Fruit fly (Drosophila melanogaster) whole organism, embryonic: Measurements from ENCODE around the gene Rbbp5.

Experiments used
- Atf6 ChIP-seq: fragments of 200-800 bp; sonication (Bioruptor generic); IDR thresholded peaks from 2 replicates; pipeline ENCODE4 v1.3.6; 2022; ENCODE audit warnings: missing biosample characterization, missing genetic modification characterization
- Bdp1 ChIP-seq: fragments of 200-800 bp; sonication (Bioruptor generic); optimal IDR thresholded peaks from 3 replicates; lab custom pipeline; 2016; ENCODE audit warnings: missing biosample characterization, missing genetic modification characterization
- CG10321 ChIP-seq: fragments of 200-800 bp; sonication (Bioruptor generic); IDR thresholded peaks from 2 replicates; pipeline ENCODE4 v1.3.6; 2022; ENCODE audit warnings: missing biosample characterization, missing genetic modification characterization
- CG10431 ChIP-seq: fragments of 200-800 bp; sonication (Bioruptor generic); optimal IDR thresholded peaks from 3 replicates; lab custom pipeline; 2018; ENCODE audit warnings: missing biosample characterization, mild to moderate bottlenecking, missing genetic modification characterization
- CG11085 ChIP-seq: fragments of 200-800 bp; sonication (Bioruptor generic); IDR thresholded peaks from 2 replicates; pipeline ENCODE4 v1.3.6; 2022; ENCODE audit warnings: missing biosample characterization, missing genetic modification characterization
- CG11560 ChIP-seq: fragments of 200-800 bp; sonication (Bioruptor generic); IDR thresholded peaks from 3 replicates; pipeline ENCODE4 v1.3.6; 2022; ENCODE audit warnings: missing biosample characterization, missing genetic modification characterization
- CG12104 ChIP-seq: fragments of 200-800 bp; sonication (Bioruptor generic); optimal IDR thresholded peaks from 3 replicates; lab custom pipeline; 2016; ENCODE audit warnings: missing biosample characterization, missing genetic modification characterization
- CG15601 ChIP-seq: fragments of 200-800 bp; sonication (Bioruptor generic); optimal IDR thresholded peaks from 3 replicates; lab custom pipeline; 2019; ENCODE audit warnings: missing biosample characterization, mild to moderate bottlenecking, missing genetic modification characterization, moderate library complexity
- CG1602 ChIP-seq: fragments of 200-800 bp; sonication (Bioruptor generic); optimal IDR thresholded peaks from 3 replicates; lab custom pipeline; 2016; ENCODE audit warnings: missing biosample characterization, missing genetic modification characterization
- CG17359 ChIP-seq: fragments of 200-800 bp; sonication (Bioruptor generic); optimal IDR thresholded peaks from 3 replicates; lab custom pipeline; 2018; ENCODE audit warnings: missing biosample characterization, mild to moderate bottlenecking, missing genetic modification characterization, moderate library complexity
- CG18262 ChIP-seq: fragments of 200-800 bp; optimal IDR thresholded peaks from 3 replicates; lab custom pipeline; 2019; ENCODE audit warnings: missing biosample characterization, mild to moderate bottlenecking, missing genetic modification characterization, moderate library complexity
- CG1832 ChIP-seq: fragments of 200-800 bp; sonication (Bioruptor generic); optimal IDR thresholded peaks from 2 replicates; lab custom pipeline; 2017; ENCODE audit warnings: missing biosample characterization, mild to moderate bottlenecking, missing genetic modification characterization, inconsistent platforms
- CG31224 ChIP-seq: fragments of 200-800 bp; sonication (Bioruptor generic); IDR thresholded peaks from 2 replicates; pipeline ENCODE4 v1.3.6; 2022; ENCODE audit warnings: missing biosample characterization, missing genetic modification characterization
- CG34376 ChIP-seq: fragments of 200-800 bp; sonication (Bioruptor generic); optimal IDR thresholded peaks from 2 replicates; lab custom pipeline; 2018; ENCODE audit warnings: missing biosample characterization, mild to moderate bottlenecking, missing genetic modification characterization
- CG4360 ChIP-seq: fragments of 200-800 bp; sonication (Bioruptor generic); IDR thresholded peaks from 2 replicates; pipeline ENCODE4 v1.3.6; 2022; ENCODE audit warnings: missing biosample characterization, missing genetic modification characterization
- CG4617 ChIP-seq: fragments of 200-800 bp; sonication (Bioruptor generic); optimal IDR thresholded peaks from 3 replicates; lab custom pipeline; 2016; ENCODE audit warnings: missing biosample characterization, missing genetic modification characterization, borderline replicate concordance
- CG6254 ChIP-seq: fragments of 200-800 bp; sonication (Bioruptor generic); optimal IDR thresholded peaks from 3 replicates; lab custom pipeline; 2017; ENCODE audit warnings: mild to moderate bottlenecking, missing biosample characterization, missing genetic modification reagents, missing genetic modification characterization
- CG6272 ChIP-seq: fragments of 200-800 bp; sonication (Bioruptor generic); IDR thresholded peaks from 2 replicates; pipeline ENCODE4 v1.3.6; 2022; ENCODE audit warnings: missing biosample characterization, missing genetic modification characterization
- CG6791 ChIP-seq: fragments of 200-800 bp; sonication (Bioruptor generic); IDR thresholded peaks from 3 replicates; pipeline ENCODE4 v1.3.6; 2022; ENCODE audit warnings: missing biosample characterization, missing genetic modification characterization; ENCODE audit not compliant: partially characterized antibody
- CG6813 ChIP-seq: fragments of 200-800 bp; sonication (Bioruptor generic); optimal IDR thresholded peaks from 2 replicates; lab custom pipeline; 2017; ENCODE audit warnings: missing biosample characterization, missing genetic modification characterization, mild to moderate bottlenecking, moderate library complexity, missing genetic modification reagents
- CG7271 ChIP-seq: fragments of 200-800 bp; sonication (Bioruptor generic); optimal IDR thresholded peaks from 2 replicates; lab custom pipeline; 2018; ENCODE audit warnings: missing biosample characterization, mild to moderate bottlenecking, missing genetic modification characterization, moderate library complexity
- CG7357 ChIP-seq: fragments of 200-800 bp; sonication (Bioruptor generic); IDR thresholded peaks from 3 replicates; pipeline ENCODE4 v1.3.6; 2022; ENCODE audit warnings: missing biosample characterization, missing genetic modification characterization
- CG7963 ChIP-seq: fragments of 200-800 bp; sonication (Bioruptor generic); IDR thresholded peaks from 3 replicates; pipeline ENCODE4 v1.3.6; 2022; ENCODE audit warnings: missing biosample characterization, missing genetic modification characterization; ENCODE audit not compliant: partially characterized antibody
- CkIIα-i1 ChIP-seq: fragments of 200-800 bp; sonication (Bioruptor generic); IDR thresholded peaks from 2 replicates; pipeline ENCODE4 v1.3.6; 2022; ENCODE audit warnings: missing biosample characterization, missing genetic modification characterization
- HLH4C ChIP-seq: fragments of 200-800 bp; sonication (Bioruptor generic); IDR thresholded peaks from 3 replicates; pipeline ENCODE4 v1.3.6; 2022; ENCODE audit warnings: missing biosample characterization, missing genetic modification characterization; ENCODE audit not compliant: partially characterized antibody
- Lpt ChIP-seq: fragments of >200 bp; optimal IDR thresholded peaks from 2 replicates; lab custom pipeline; 2018; ENCODE audit warnings: missing biosample characterization, missing genetic modification characterization
- Med ChIP-seq: fragments of 200-800 bp; sonication (Bioruptor generic); peaks from one replicate; lab custom pipeline; 2016; ENCODE audit warnings: missing biosample characterization, missing genetic modification characterization, mild to moderate bottlenecking, inconsistent platforms, moderate library complexity
- Sox100B ChIP-seq: fragments of 200-800 bp; sonication (Bioruptor generic); optimal IDR thresholded peaks from 3 replicates; lab custom pipeline; 2018; ENCODE audit warnings: missing biosample characterization, mild to moderate bottlenecking, missing genetic modification characterization
- ab ChIP-seq: fragments of 200-800 bp; sonication (Bioruptor generic); optimal IDR thresholded peaks from 2 replicates; lab custom pipeline; 2016; ENCODE audit warnings: missing biosample characterization, missing genetic modification characterization
- ac ChIP-seq: fragments of 200-800 bp; sonication (Bioruptor generic); optimal IDR thresholded peaks from 3 replicates; lab custom pipeline; 2017; ENCODE audit warnings: missing biosample characterization, mild to moderate bottlenecking, missing genetic modification characterization
- amos ChIP-seq: fragments of 200-800 bp; sonication (Bioruptor generic); IDR thresholded peaks from 2 replicates; pipeline ENCODE4 v1.3.6; 2022; ENCODE audit warnings: missing biosample characterization, missing genetic modification characterization; ENCODE audit not compliant: partially characterized antibody
- bigmax ChIP-seq: fragments of 200-800 bp; sonication (Bioruptor generic); optimal IDR thresholded peaks from 2 replicates; lab custom pipeline; 2018; ENCODE audit warnings: missing biosample characterization, mild to moderate bottlenecking, missing genetic modification characterization
- caup ChIP-seq: fragments of 200-800 bp; sonication (Bioruptor generic); optimal IDR thresholded peaks from 3 replicates; lab custom pipeline; 2017; ENCODE audit warnings: missing biosample characterization, mild to moderate bottlenecking, missing genetic modification characterization, moderate library complexity; ENCODE audit not compliant: severe bottlenecking
- chm ChIP-seq: fragments of 200-800 bp; sonication (Bioruptor generic); IDR thresholded peaks from 2 replicates; pipeline ENCODE4 v1.3.6; 2022; ENCODE audit warnings: missing biosample characterization, missing genetic modification characterization
- corto ChIP-seq: fragments of 200-800 bp; sonication (Bioruptor generic); optimal IDR thresholded peaks from 2 replicates; lab custom pipeline; 2016; ENCODE audit warnings: missing biosample characterization, mild to moderate bottlenecking, missing genetic modification characterization, moderate library complexity
- crp ChIP-seq, 2 experiments: fragments of 200-800 bp; sonication (Bioruptor generic); optimal IDR thresholded peaks; 2 replicates in 1 of 2; 3 replicates in 1 of 2; lab custom pipeline; 2017; ENCODE audit warnings: missing biosample characterization in 2 of 2, missing genetic modification characterization in 2 of 2, mild to moderate bottlenecking in 1 of 2, moderate library complexity in 1 of 2
- dm ChIP-seq: fragments of 200-800 bp; sonication (Bioruptor generic); optimal IDR thresholded peaks from 3 replicates; lab custom pipeline; 2016; ENCODE audit warnings: missing biosample characterization, missing genetic modification characterization
- dmrt99B ChIP-seq: fragments of 200-800 bp; sonication (Bioruptor generic); optimal IDR thresholded peaks from 2 replicates; lab custom pipeline; 2018; ENCODE audit warnings: missing biosample characterization, mild to moderate bottlenecking, missing genetic modification characterization, moderate library complexity
- hth ChIP-seq: fragments of >200 bp; optimal IDR thresholded peaks from 2 replicates; lab custom pipeline; 2017; ENCODE audit warnings: inconsistent platforms
- jumu ChIP-seq: fragments of 200-800 bp; sonication (Bioruptor generic); optimal IDR thresholded peaks from 3 replicates; lab custom pipeline; 2016; ENCODE audit warnings: missing biosample characterization, missing genetic modification characterization
- lbe ChIP-seq: fragments of 200-800 bp; sonication (Bioruptor generic); optimal IDR thresholded peaks from 2 replicates; lab custom pipeline; 2016; ENCODE audit warnings: missing biosample characterization, mild to moderate bottlenecking, missing genetic modification characterization
- maf-S ChIP-seq: fragments of 200-800 bp; sonication (Bioruptor generic); optimal IDR thresholded peaks from 2 replicates; lab custom pipeline; 2016; ENCODE audit warnings: missing biosample characterization, missing genetic modification characterization
- nerfin-2 ChIP-seq: fragments of 200-800 bp; sonication (Bioruptor generic); IDR thresholded peaks from 2 replicates; pipeline ENCODE4 v1.3.6; 2022; ENCODE audit warnings: missing biosample characterization, missing genetic modification characterization; ENCODE audit not compliant: partially characterized antibody
- nom ChIP-seq: fragments of 200-800 bp; sonication (Bioruptor generic); optimal IDR thresholded peaks from 2 replicates; lab custom pipeline; 2017; ENCODE audit warnings: missing biosample characterization, missing genetic modification characterization, mild to moderate bottlenecking, moderate library complexity, missing genetic modification reagents
- p53 ChIP-seq: fragments of 200-800 bp; sonication (Bioruptor generic); optimal IDR thresholded peaks from 2 replicates; lab custom pipeline; 2016; ENCODE audit warnings: missing biosample characterization, missing genetic modification characterization
- pzg ChIP-seq: fragments of 200-800 bp; sonication (Bioruptor generic); optimal IDR thresholded peaks from 3 replicates; lab custom pipeline; 2018; ENCODE audit warnings: missing biosample characterization, mild to moderate bottlenecking, missing genetic modification characterization, moderate library complexity
- scrt ChIP-seq: fragments of 200-800 bp; sonication (Bioruptor generic); optimal IDR thresholded peaks from 2 replicates; lab custom pipeline; 2018; ENCODE audit warnings: missing biosample characterization, mild to moderate bottlenecking, missing genetic modification characterization, moderate library complexity
- stc ChIP-seq: fragments of 200-800 bp; sonication (Bioruptor generic); IDR thresholded peaks from 2 replicates; pipeline ENCODE4 v1.3.6; 2022; ENCODE audit warnings: missing biosample characterization, missing genetic modification characterization
- z ChIP-seq: fragments of 200-800 bp; sonication (Bioruptor generic); IDR thresholded peaks from 3 replicates; pipeline ENCODE4 v1.3.6; 2022; ENCODE audit warnings: missing biosample characterization, missing genetic modification characterization
- zen2 ChIP-seq: fragments of 200-800 bp; sonication (Bioruptor generic); IDR thresholded peaks from 3 replicates; pipeline ENCODE4 v1.3.6; 2022; ENCODE audit warnings: missing biosample characterization, missing genetic modification characterization; ENCODE audit not compliant: partially characterized antibody

The Rbbp5 gene

dm6 chr3L:20313469-20313868 lies 34.3 kb downstream of the Rbbp5 start, which contains the start of gene alphaSnap (continued):
- 0 out of 3 replicates have a peak, but pooled peaks have one; percentile 35 for TF ChIP-seq CG6791 (GFP tag; lab: Robert Waterston, UW)
- TF ChIP-seq dmrt99B: no peak
- TF ChIP-seq ab (GFP tag; lab: Kevin White, UChicago): no peak
- no peak for TF ChIP-seq CG11560
- no peak for TF ChIP-seq Lpt (GFP tag; lab: Kevin White, UChicago)
- TF ChIP-seq CkIIα-i1 (GFP tag; lab: Robert Waterston, UW): no peak
- no peak for TF ChIP-seq CG11085
- TF ChIP-seq Med (GFP tag; lab: Kevin White, UChicago): peak; percentile 90
- TF ChIP-seq lbe (GFP tag; lab: Kevin White, UChicago): no peak
- TF ChIP-seq hth: no peak
- TF ChIP-seq CG18262 (tag; lab: Kevin White, UChicago): peak; percentile 7
- no peak for TF ChIP-seq CG6254 (GFP tag; lab: Kevin White, UChicago)
- TF ChIP-seq amos (GFP tag; lab: Robert Waterston, UW): peak; percentile 44
- TF ChIP-seq CG7357: no peak
- peak; percentile 94 for TF ChIP-seq CG4617
- TF ChIP-seq CG6272 (GFP tag; lab: Robert Waterston, UW): no peak
- TF ChIP-seq CG15601: peak; percentile 33
- TF ChIP-seq nom (GFP tag; lab: Kevin White, UChicago): peak; percentile 20
- no peak for TF ChIP-seq CG17359 (tag; lab: Kevin White, UChicago)
- no peak for TF ChIP-seq CG7271 (tag; lab: Kevin White, UChicago)
- no peak for TF ChIP-seq CG10321
- TF ChIP-seq Atf6: peak; percentile 11; the same call in 1 of the 2 replicates
- TF ChIP-seq zen2 (GFP tag; lab: Robert Waterston, UW): no peak
- TF ChIP-seq corto (GFP tag; lab: Kevin White, UChicago): no peak
- no peak for TF ChIP-seq CG12104 (GFP tag; lab: Kevin White, UChicago)
- no peak for TF ChIP-seq Sox100B (GFP tag; lab: Kevin White, UChicago)
- peak; percentile 68 for TF ChIP-seq ac (GFP tag; lab: Kevin White, UChicago)
- TF ChIP-seq nerfin-2 (GFP tag; lab: Robert Waterston, UW): no peak
- no peak for TF ChIP-seq CG7963 (GFP tag; lab: Robert Waterston, UW)
- peak; percentile 6 for TF ChIP-seq Bdp1 (GFP tag; lab: Kevin White, UChicago)
- peak; percentile 91 for TF ChIP-seq pzg (GFP tag; lab: Kevin White, UChicago)
- no peak; the same call in 1 of the 2 replicates for TF ChIP-seq stc (GFP tag; lab: Robert Waterston, UW)
- TF ChIP-seq chm (GFP tag; lab: Robert Waterston, UW): peak; percentile 58; the same call in 1 of the 2 replicates
- TF ChIP-seq dm: no peak
- TF ChIP-seq z (GFP tag; lab: Robert Waterston, UW): no peak
- TF ChIP-seq caup (GFP tag; lab: Kevin White, UChicago): peak; percentile 50
- no peak for TF ChIP-seq CG34376 (GFP tag; lab: Kevin White, UChicago)
- TF ChIP-seq bigmax (GFP tag; lab: Kevin White, UChicago): no peak
- no peak; the same call in 2 of the 3 replicates for TF ChIP-seq HLH4C (GFP tag; lab: Robert Waterston, UW)
- TF ChIP-seq crp (GFP tag; optimal IDR thresholded peaks at IDR 0.05; lab: Kevin White, UChicago): peak in 1 of 2 experiments; percentile 47
- TF ChIP-seq jumu: no peak
- no peak for TF ChIP-seq CG1602 (GFP tag; lab: Kevin White, UChicago)
- TF ChIP-seq CG1832: no peak
- no peak for TF ChIP-seq CG31224
- TF ChIP-seq scrt (GFP tag; lab: Kevin White, UChicago): no peak
- TF ChIP-seq CG4360: peak; percentile 6; the same call in 1 of the 2 replicates
- no peak for TF ChIP-seq p53 (GFP tag; lab: Kevin White, UChicago)
- TF ChIP-seq CG6813 (GFP tag; lab: Kevin White, UChicago): no peak
- TF ChIP-seq CG10431 (GFP tag; lab: Kevin White, UChicago): no peak
- peak; percentile 14 for TF ChIP-seq maf-S (GFP tag; lab: Kevin White, UChicago)
